Worm (Caenorhabditis elegans) whole organism, midembryonic: ENCODE measurements around the gene T11F9.7.

Source experiments
- T22C8.4 ChIP-seq: fragments of 200-800 bp; sonication (Bioruptor generic); IDR thresholded peaks from 2 replicates; pipeline ENCODE4 v1.3.6; 2022; ENCODE audit warnings: missing genetic modification characterization, missing compliant biosample characterization
- cog-1 ChIP-seq: sonication (generic microtip); optimal IDR thresholded peaks from 2 replicates; lab custom pipeline; 2016; ENCODE audit warnings: missing genetic modification characterization, missing compliant biosample characterization
- flt-1 ChIP-seq: fragments of 200-800 bp; sonication (Bioruptor generic); IDR thresholded peaks from 2 replicates; pipeline ENCODE4 v1.3.6; 2022; ENCODE audit warnings: missing genetic modification characterization, missing compliant biosample characterization
- klf-2 ChIP-seq: fragments of 200-800 bp; sonication (Bioruptor generic); conservative IDR thresholded peaks from 2 replicates; pipeline ENCODE4 v1.3.6; 2022; ENCODE audit warnings: missing genetic modification reagents, missing genetic modification characterization, missing compliant biosample characterization
- tab-1 ChIP-seq: fragments of 200-800 bp; sonication (Bioruptor generic); IDR thresholded peaks from 2 replicates; pipeline ENCODE4 v1.3.6; 2022; ENCODE audit warnings: missing genetic modification characterization, missing compliant biosample characterization
- ztf-23 ChIP-seq: fragments of 200-800 bp; sonication (Bioruptor generic); IDR thresholded peaks from 2 replicates; pipeline ENCODE4 v1.3.6; 2022; ENCODE audit warnings: missing genetic modification reagents, missing genetic modification characterization, missing compliant biosample characterization
- ztf-29 ChIP-seq: fragments of 200-800 bp; sonication (Bioruptor generic); IDR thresholded peaks from 2 replicates; pipeline ENCODE4 v1.3.6; 2022; ENCODE audit warnings: missing genetic modification reagents, missing genetic modification characterization, missing compliant biosample characterization

- TF ChIP-seq ztf-23 (GFP tag; lab: Robert Waterston, UW) = no peak
- TF ChIP-seq cog-1 (tag; lab: Kevin White, UChicago) = no peak
- no peak for TF ChIP-seq tab-1 (GFP tag; lab: Robert Waterston, UW)
- no peak for TF ChIP-seq flt-1 (GFP tag; lab: Robert Waterston, UW)
- TF ChIP-seq T22C8.4 (GFP tag; lab: Robert Waterston, UW) = no peak
- no peak for TF ChIP-seq ztf-29 (GFP tag; lab: Robert Waterston, UW)
- no peak for TF ChIP-seq klf-2 (GFP tag; lab: Robert Waterston, UW)
Measured at ce11 chrV:11484404-11484803, 8.7 kb downstream of the T11F9.7 start.
